Fruit fly (Drosophila melanogaster) whole organism, embryonic: ENCODE results near the gene Sec61alpha.

ENCODE experiments used
- Asciz ChIP-seq: fragments of 200-800 bp; sonication (Bioruptor generic); optimal IDR thresholded peaks from 2 replicates; lab custom pipeline; 2017; ENCODE audit warnings: missing biosample characterization, mild to moderate bottlenecking, missing genetic modification characterization, missing genetic modification reagents
- BEAF-32 ChIP-seq: fragments of 200-800 bp; sonication (Bioruptor generic); optimal IDR thresholded peaks from 3 replicates; lab custom pipeline; 2017; ENCODE audit warnings: missing biosample characterization, missing genetic modification characterization, mild to moderate bottlenecking, moderate library complexity, missing genetic modification reagents
- Bgb ChIP-seq: fragments of 200-800 bp; sonication (Bioruptor generic); IDR thresholded peaks from 2 replicates; pipeline ENCODE4 v1.3.6; 2022; ENCODE audit warnings: missing biosample characterization, missing genetic modification characterization; ENCODE audit not compliant: partially characterized antibody
- CG10267 ChIP-seq: fragments of 200-800 bp; sonication (Bioruptor generic); optimal IDR thresholded peaks from 2 replicates; lab custom pipeline; 2018; ENCODE audit warnings: missing biosample characterization, mild to moderate bottlenecking, missing genetic modification characterization, moderate library complexity
- CG10366 ChIP-seq: fragments of 200-800 bp; sonication (Bioruptor generic); IDR thresholded peaks from 2 replicates; pipeline ENCODE4 v1.3.6; 2022; ENCODE audit warnings: missing biosample characterization, missing genetic modification characterization
- CG11456 ChIP-seq: fragments of 200-800 bp; sonication (Bioruptor generic); IDR thresholded peaks from 3 replicates; pipeline ENCODE4 v1.3.6; 2022; ENCODE audit warnings: missing biosample characterization, missing genetic modification characterization
- CG12744 ChIP-seq: fragments of 200-800 bp; sonication (Bioruptor generic); optimal IDR thresholded peaks from 2 replicates; lab custom pipeline; 2016; ENCODE audit warnings: missing biosample characterization, missing genetic modification characterization
- CG13287 ChIP-seq: fragments of 200-800 bp; sonication (Bioruptor generic); IDR thresholded peaks from 2 replicates; pipeline ENCODE4 v1.3.6; 2022; ENCODE audit warnings: missing biosample characterization, missing genetic modification characterization; ENCODE audit not compliant: partially characterized antibody
- CG13894 ChIP-seq: fragments of 200-800 bp; sonication (Bioruptor generic); optimal IDR thresholded peaks from 3 replicates; lab custom pipeline; 2018; ENCODE audit warnings: missing biosample characterization, mild to moderate bottlenecking, missing genetic modification characterization, moderate library complexity
- CG15479 ChIP-seq: fragments of 200-800 bp; sonication (Bioruptor generic); optimal IDR thresholded peaks from 3 replicates; lab custom pipeline; 2019; ENCODE audit warnings: missing biosample characterization, mild to moderate bottlenecking, missing genetic modification characterization, moderate library complexity
- CG16813 ChIP-seq: fragments of 200-800 bp; sonication (Bioruptor generic); IDR thresholded peaks from 3 replicates; pipeline ENCODE4 v1.3.6; 2022; ENCODE audit warnings: missing biosample characterization, missing genetic modification characterization; ENCODE audit not compliant: partially characterized antibody
- CG16815 ChIP-seq: fragments of 200-800 bp; sonication (Bioruptor generic); optimal IDR thresholded peaks from 3 replicates; lab custom pipeline; 2017; ENCODE audit warnings: missing biosample characterization, mild to moderate bottlenecking, missing genetic modification characterization
- CG17361 ChIP-seq: fragments of 200-800 bp; sonication (Bioruptor generic); IDR thresholded peaks from 3 replicates; pipeline ENCODE4 v1.3.6; 2022; ENCODE audit warnings: missing biosample characterization, missing genetic modification characterization
- CG1832 ChIP-seq: fragments of 200-800 bp; sonication (Bioruptor generic); optimal IDR thresholded peaks from 2 replicates; lab custom pipeline; 2017; ENCODE audit warnings: missing biosample characterization, mild to moderate bottlenecking, missing genetic modification characterization, inconsistent platforms
- CG31365 ChIP-seq: fragments of 200-800 bp; sonication (Bioruptor generic); optimal IDR thresholded peaks from 2 replicates; lab custom pipeline; 2018; ENCODE audit warnings: missing biosample characterization, mild to moderate bottlenecking, missing genetic modification characterization
- CG32772 ChIP-seq: fragments of 200-800 bp; sonication (Bioruptor generic); IDR thresholded peaks from 2 replicates; pipeline ENCODE4 v1.3.6; 2022; ENCODE audit warnings: missing biosample characterization, missing genetic modification characterization
- CG3995 ChIP-seq: fragments of 200-800 bp; sonication (Bioruptor generic); optimal IDR thresholded peaks from 3 replicates; lab custom pipeline; 2016; ENCODE audit warnings: missing biosample characterization, missing genetic modification characterization
- CG6689 ChIP-seq: fragments of 200-800 bp; sonication (Bioruptor generic); IDR thresholded peaks from 2 replicates; pipeline ENCODE4 v1.3.6; 2022; ENCODE audit warnings: missing biosample characterization, missing genetic modification characterization
- CG6765 ChIP-seq: fragments of 200-800 bp; sonication (Bioruptor generic); optimal IDR thresholded peaks from 3 replicates; lab custom pipeline; 2017; ENCODE audit warnings: missing biosample characterization, mild to moderate bottlenecking, missing genetic modification characterization
- CG6791 ChIP-seq: fragments of 200-800 bp; sonication (Bioruptor generic); IDR thresholded peaks from 3 replicates; pipeline ENCODE4 v1.3.6; 2022; ENCODE audit warnings: missing biosample characterization, missing genetic modification characterization; ENCODE audit not compliant: partially characterized antibody
- CG7987 ChIP-seq: fragments of 200-800 bp; sonication (Bioruptor generic); optimal IDR thresholded peaks from 2 replicates; lab custom pipeline; 2018; ENCODE audit warnings: missing biosample characterization, mild to moderate bottlenecking, missing genetic modification characterization, moderate library complexity
- CG8089 ChIP-seq: fragments of 200-800 bp; sonication (Bioruptor generic); optimal IDR thresholded peaks from 3 replicates; lab custom pipeline; 2016; ENCODE audit warnings: missing biosample characterization, missing genetic modification characterization
- Chrac-16 ChIP-seq: fragments of 200-800 bp; sonication (Bioruptor generic); optimal IDR thresholded peaks from 3 replicates; lab custom pipeline; 2016; ENCODE audit warnings: missing biosample characterization, missing genetic modification characterization
- Fer2 ChIP-seq: fragments of 200-800 bp; sonication (Bioruptor generic); optimal IDR thresholded peaks from 2 replicates; lab custom pipeline; 2018; ENCODE audit warnings: missing biosample characterization, mild to moderate bottlenecking, missing genetic modification characterization, moderate library complexity
- Hand ChIP-seq: fragments of 200-800 bp; sonication (Bioruptor generic); optimal IDR thresholded peaks from 2 replicates; lab custom pipeline; 2017; ENCODE audit warnings: mild to moderate bottlenecking, missing biosample characterization, missing genetic modification reagents, missing genetic modification characterization
- Hmr ChIP-seq: fragments of 200-800 bp; sonication (Bioruptor generic); optimal IDR thresholded peaks from 3 replicates; lab custom pipeline; 2017; ENCODE audit warnings: mild to moderate bottlenecking, missing biosample characterization, missing genetic modification reagents, missing genetic modification characterization
- Mes4 ChIP-seq: fragments of 200-800 bp; sonication (Bioruptor generic); optimal IDR thresholded peaks from 2 replicates; lab custom pipeline; 2016; ENCODE audit warnings: missing biosample characterization, missing genetic modification characterization
- NfI ChIP-seq: fragments of 200-800 bp; sonication (Bioruptor generic); optimal IDR thresholded peaks from 3 replicates; lab custom pipeline; 2018; ENCODE audit warnings: missing biosample characterization, mild to moderate bottlenecking, missing genetic modification characterization, moderate library complexity
- Optix ChIP-seq: fragments of 200-800 bp; sonication (Bioruptor generic); IDR thresholded peaks from 3 replicates; pipeline ENCODE4 v1.3.6; 2022; ENCODE audit warnings: missing biosample characterization, missing genetic modification characterization
- Rx ChIP-seq: fragments of 200-800 bp; sonication (Bioruptor generic); IDR thresholded peaks from 2 replicates; pipeline ENCODE4 v1.3.6; 2022; ENCODE audit warnings: missing biosample characterization, missing genetic modification characterization
- Xbp1 ChIP-seq: fragments of 200-800 bp; sonication (Bioruptor generic); optimal IDR thresholded peaks from 3 replicates; lab custom pipeline; 2016; ENCODE audit warnings: missing biosample characterization, mild to moderate bottlenecking, missing genetic modification characterization
- ab ChIP-seq: fragments of 200-800 bp; sonication (Bioruptor generic); optimal IDR thresholded peaks from 2 replicates; lab custom pipeline; 2016; ENCODE audit warnings: missing biosample characterization, missing genetic modification characterization
- bab2 ChIP-seq: fragments of 200-800 bp; sonication (Bioruptor generic); optimal IDR thresholded peaks from 2 replicates; lab custom pipeline; 2016; ENCODE audit warnings: missing biosample characterization, missing genetic modification characterization
- crc ChIP-seq: fragments of 200-800 bp; sonication (Bioruptor generic); optimal IDR thresholded peaks from 2 replicates; lab custom pipeline; 2016; ENCODE audit warnings: missing biosample characterization, missing genetic modification characterization
- danr ChIP-seq: fragments of 200-800 bp; sonication (Bioruptor generic); IDR thresholded peaks from 2 replicates; pipeline ENCODE4 v1.3.6; 2022; ENCODE audit warnings: missing biosample characterization, missing genetic modification characterization
- dmrt11E ChIP-seq: fragments of 200-800 bp; sonication (Bioruptor generic); optimal IDR thresholded peaks from 3 replicates; lab custom pipeline; 2018; ENCODE audit warnings: missing biosample characterization, mild to moderate bottlenecking, missing genetic modification characterization, moderate library complexity
- dpn ChIP-seq, 2 experiments: fragments of 200-800 bp; sonication (Bioruptor generic); optimal IDR thresholded peaks; 3 replicates each; lab custom pipeline; 2016; ENCODE audit warnings: missing biosample characterization in 2 of 2, missing genetic modification characterization in 2 of 2
- esg ChIP-seq: fragments of 200-800 bp; sonication (Bioruptor generic); conservative IDR thresholded peaks from 2 replicates; pipeline ENCODE4 v1.3.6; 2022; ENCODE audit warnings: missing biosample characterization, missing genetic modification characterization
- fd3F ChIP-seq: fragments of 200-800 bp; sonication (Bioruptor generic); optimal IDR thresholded peaks from 2 replicates; lab custom pipeline; 2018; ENCODE audit warnings: missing biosample characterization, mild to moderate bottlenecking, missing genetic modification characterization, moderate library complexity
- gem ChIP-seq: fragments of 200-800 bp; sonication (Bioruptor generic); optimal IDR thresholded peaks from 2 replicates; lab custom pipeline; 2019; ENCODE audit warnings: missing biosample characterization, mild to moderate bottlenecking, missing genetic modification characterization, moderate library complexity
- gt ChIP-seq: fragments of 200-800 bp; sonication (Bioruptor generic); IDR thresholded peaks from 2 replicates; pipeline ENCODE4 v1.3.6; 2022; ENCODE audit warnings: missing biosample characterization, missing genetic modification characterization
- ind ChIP-seq: fragments of 200-800 bp; sonication (Bioruptor generic); optimal IDR thresholded peaks from 3 replicates; lab custom pipeline; 2016; ENCODE audit warnings: missing biosample characterization, missing genetic modification characterization
- jigr1 ChIP-seq: fragments of 200-800 bp; sonication (Bioruptor generic); IDR thresholded peaks from 3 replicates; pipeline ENCODE4 v1.3.6; 2022; ENCODE audit warnings: missing biosample characterization, missing genetic modification characterization
- onecut ChIP-seq: fragments of 200-800 bp; sonication (Bioruptor generic); IDR thresholded peaks from 2 replicates; pipeline ENCODE4 v1.3.6; 2022; ENCODE audit warnings: missing biosample characterization, missing genetic modification characterization
- phol ChIP-seq: fragments of 200-800 bp; sonication (Bioruptor generic); optimal IDR thresholded peaks from 3 replicates; lab custom pipeline; 2018; ENCODE audit warnings: missing biosample characterization, mild to moderate bottlenecking, missing genetic modification characterization, moderate library complexity
- prd ChIP-seq, 3 experiments: fragments of >200 bp in 2 of 3; fragments of 200-800 bp in 1 of 3; sonication (Bioruptor generic) in 1 of 3; optimal IDR thresholded peaks in 2 of 3; IDR thresholded peaks in 1 of 3; 2 replicates in 2 of 3; 3 replicates in 1 of 3; pipeline versions ENCODE4 v1.3.6 to Lab custom; 2017 to 2022; ENCODE audit warnings: missing biosample characterization in 1 of 3, missing genetic modification characterization in 1 of 3
- ranshi ChIP-seq: fragments of 200-800 bp; sonication (Bioruptor generic); IDR thresholded peaks from 2 replicates; pipeline ENCODE4 v1.3.6; 2022; ENCODE audit warnings: missing biosample characterization, missing genetic modification characterization
- shn ChIP-seq: fragments of 200-800 bp; sonication (Bioruptor generic); optimal IDR thresholded peaks from 3 replicates; lab custom pipeline; 2016; ENCODE audit warnings: missing biosample characterization, missing genetic modification characterization
- sim ChIP-seq: fragments of 200-800 bp; sonication (Bioruptor generic); IDR thresholded peaks from 2 replicates; pipeline ENCODE4 v1.3.6; 2022; ENCODE audit warnings: missing biosample characterization, missing genetic modification characterization
- twi ChIP-seq: fragments of 200-800 bp; optimal IDR thresholded peaks from 2 replicates; lab custom pipeline; 2019; ENCODE audit warnings: missing biosample characterization, mild to moderate bottlenecking, missing genetic modification characterization, moderate library complexity

The Sec61alpha gene

DNA sequence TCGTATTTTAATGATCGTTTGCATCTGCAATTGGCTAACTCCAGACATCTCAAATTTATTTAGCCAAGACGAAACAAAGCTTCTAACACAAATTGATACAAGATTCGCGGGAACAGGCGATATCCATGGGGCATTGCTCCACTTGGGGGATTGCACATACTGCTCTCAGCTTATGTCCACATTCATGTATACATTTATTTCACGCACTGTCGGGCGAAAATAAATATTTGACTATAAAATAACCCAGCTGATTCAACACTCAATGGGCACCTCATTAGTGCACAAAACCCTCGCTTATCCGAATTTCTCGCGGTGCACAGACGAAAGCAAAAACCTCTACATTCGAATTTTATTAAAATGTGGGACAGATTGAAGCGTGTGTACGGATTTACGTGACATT lies 18.9 kb downstream of the Sec61alpha start (continued):
- peak in 1 of 2 experiments; percentile 20 for TF ChIP-seq dpn (GFP tag; optimal IDR thresholded peaks at IDR 0.05; lab: Kevin White, UChicago)
- TF ChIP-seq ind, result no peak
- TF ChIP-seq gem (tag; lab: Kevin White, UChicago), result peak; percentile 23
- no peak for TF ChIP-seq NfI
- TF ChIP-seq Optix (GFP tag; lab: Robert Waterston, UW), result no peak
- no peak for TF ChIP-seq shn
- peak; percentile 24 for TF ChIP-seq CG6765 (GFP tag; lab: Kevin White, UChicago)
- TF ChIP-seq CG31365, result peak; percentile 10
- TF ChIP-seq phol, result no peak
- no peak for TF ChIP-seq twi (tag; lab: Kevin White, UChicago)
- TF ChIP-seq CG32772, result no peak
- TF ChIP-seq prd (optimal IDR thresholded peaks at IDR 0.05; lab: Kevin White, UChicago), result no peak
- TF ChIP-seq prd (GFP tag; IDR thresholded peaks at IDR 0.05; lab: Robert Waterston, UW), result no peak
- TF ChIP-seq Bgb, result no peak
- no peak for TF ChIP-seq CG10267 (tag; lab: Kevin White, UChicago)
- TF ChIP-seq Asciz (GFP tag; lab: Kevin White, UChicago), result peak; percentile 73
- no peak for TF ChIP-seq Fer2
- TF ChIP-seq CG13287 (GFP tag; lab: Robert Waterston, UW), result no peak
- no peak for TF ChIP-seq BEAF-32 (GFP tag; lab: Kevin White, UChicago)
- TF ChIP-seq CG16815, result no peak
- TF ChIP-seq Hmr (GFP tag; lab: Kevin White, UChicago), result peak; percentile 3
- no peak for TF ChIP-seq sim
- TF ChIP-seq CG3995 (GFP tag; lab: Kevin White, UChicago), result no peak
- no peak for TF ChIP-seq Rx (GFP tag; lab: Robert Waterston, UW)
- TF ChIP-seq CG1832, result no peak
- peak; percentile 65 for TF ChIP-seq CG7987 (GFP tag; lab: Kevin White, UChicago)
- peak; percentile 1 for TF ChIP-seq dmrt11E (tag; lab: Kevin White, UChicago)
- no peak for TF ChIP-seq ab (GFP tag; lab: Kevin White, UChicago)
- TF ChIP-seq CG6791 (GFP tag; lab: Robert Waterston, UW), result 0 out of 3 replicates have a peak, but pooled peaks have one; percentile 32
- no peak for TF ChIP-seq Xbp1
- TF ChIP-seq CG16813 (GFP tag; lab: Robert Waterston, UW), result no peak
- TF ChIP-seq Hand (GFP tag; lab: Kevin White, UChicago), result no peak
- no peak for TF ChIP-seq Mes4 (GFP tag; lab: Kevin White, UChicago)
- no peak for TF ChIP-seq CG6689 (GFP tag; lab: Robert Waterston, UW)
- TF ChIP-seq CG8089 (GFP tag; lab: Kevin White, UChicago), result no peak
- TF ChIP-seq crc (GFP tag; lab: Kevin White, UChicago), result no peak
- no peak for TF ChIP-seq bab2 (GFP tag; lab: Kevin White, UChicago)
- TF ChIP-seq Chrac-16, result no peak
- TF ChIP-seq danr (GFP tag; lab: Robert Waterston, UW), result no peak
- no peak for TF ChIP-seq fd3F (GFP tag; lab: Kevin White, UChicago)
- no peak for TF ChIP-seq jigr1 (GFP tag; lab: Robert Waterston, UW)
- no peak for TF ChIP-seq CG15479 (GFP tag; lab: Kevin White, UChicago)
- TF ChIP-seq CG13894, result no peak
- TF ChIP-seq CG11456 (GFP tag; lab: Robert Waterston, UW), result no peak
- TF ChIP-seq CG12744 (GFP tag; lab: Kevin White, UChicago), result no peak
- TF ChIP-seq CG10366 (GFP tag; lab: Robert Waterston, UW), result no peak
- no peak for TF ChIP-seq esg (GFP tag; lab: Robert Waterston, UW)
- no peak for TF ChIP-seq ranshi (GFP tag; lab: Robert Waterston, UW)
- TF ChIP-seq onecut (GFP tag; lab: Robert Waterston, UW), result 0 out of 2 replicates have a peak, but pooled peaks have one; percentile 5
- TF ChIP-seq CG17361, result no peak
- no peak for TF ChIP-seq gt (GFP tag; lab: Robert Waterston, UW)
